Worm (Caenorhabditis elegans): Measurements from ENCODE around the gene F19B2.7.

DNA sequence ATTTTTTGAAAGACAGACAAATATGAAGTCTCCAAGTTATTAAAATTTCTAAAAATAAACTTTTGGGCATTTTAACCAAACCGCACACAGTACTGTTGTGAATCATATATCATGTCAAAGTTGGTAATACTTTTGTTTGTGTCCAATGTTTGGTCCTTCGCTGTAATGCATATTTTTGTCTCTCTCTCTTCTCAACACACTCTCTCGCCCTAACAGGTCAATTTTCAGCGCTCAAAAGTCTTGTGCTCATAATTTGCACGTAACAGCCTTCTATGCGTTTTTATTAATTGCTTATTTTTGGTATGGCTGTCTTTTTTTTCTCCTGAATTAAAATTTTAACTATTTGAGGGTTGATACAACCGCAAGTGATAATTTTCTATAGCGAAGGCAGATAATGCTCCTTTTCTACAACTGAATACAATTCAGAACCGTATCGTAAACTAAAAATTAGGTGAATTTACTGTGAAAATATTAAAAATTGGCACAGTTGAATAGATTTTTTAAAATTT, 10.3 kb downstream of the F19B2.7 start:
- TF ChIP-seq ztf-23 (GFP tag; IDR thresholded peaks at IDR 0.05) (no peak), T22C8.4 (GFP tag; IDR thresholded peaks at IDR 0.05) (no peak), klf-2 (GFP tag; conservative IDR thresholded peaks at IDR 0.05) (no peak), ref-1 (GFP tag; conservative IDR thresholded peaks at IDR 0.05) (no peak), tab-1 (GFP tag; IDR thresholded peaks at IDR 0.05) (no peak), med-1 (GFP tag; optimal IDR thresholded peaks at IDR 0.05; ENCODE audit: insufficient read depth) (no peak), ztf-29 (GFP tag; IDR thresholded peaks at IDR 0.05) (no peak)
